Fruit fly (Drosophila melanogaster) S2 (cell line): ENCODE results near the gene CG17707.

Experiments used
- CG8478 ChIP-seq: fragments of >200 bp; optimal IDR thresholded peaks from 2 replicates; lab custom pipeline; 2018
- CTCF ChIP-seq, 2 experiments: fragments of >200 bp; optimal IDR thresholded peaks; 2 replicates each; lab custom pipeline; 2018

dm6 chrX:115006-115405, 33.2 kb downstream of the CG17707 start:
- TF ChIP-seq CG8478 (lab: Kevin White, UChicago) (no peak), CTCF (optimal IDR thresholded peaks at IDR 0.05; lab: Kevin White, UChicago) (no peak)
